Worm (Caenorhabditis elegans): ENCODE measurements around the gene Y110A2AR.1.

ce11 chrII:2871816-2872215, 47.7 kb upstream of the Y110A2AR.1 start, which contains the start of gene Y110A2AL.10:
- TF ChIP-seq egl-27 (tag; optimal IDR thresholded peaks at IDR 0.05) (no peak), lsy-2 (tag; optimal IDR thresholded peaks at IDR 0.05) (no peak), mab-5 (tag; optimal IDR thresholded peaks at IDR 0.05) (no peak), lin-39 (tag; optimal IDR thresholded peaks at IDR 0.05) (no peak), sma-9 (GFP tag; optimal IDR thresholded peaks at IDR 0.05) (no peak), sma-9 (tag; optimal IDR thresholded peaks at IDR 0.05) (no peak), nhr-11 (tag; optimal IDR thresholded peaks at IDR 0.05) (no peak), mdl-1 (tag; optimal IDR thresholded peaks at IDR 0.05) (no peak), ama-1 (optimal IDR thresholded peaks at IDR 0.05) (no peak), fos-1 (tag; optimal IDR thresholded peaks at IDR 0.05) (no peak), ceh-82 (tag; optimal IDR thresholded peaks at IDR 0.05) (no peak), unc-39 (tag; optimal IDR thresholded peaks at IDR 0.05) (no peak), alr-1 (tag; optimal IDR thresholded peaks at IDR 0.05) (no peak)

All from whole organism, L2 larva.